Worm (Caenorhabditis elegans) whole organism, mixed stage, embryonic: ENCODE results near the gene jmjd-4.

Source experiments
- M03D4.4 ChIP-seq: sonication (generic microtip); optimal IDR thresholded peaks from 2 replicates; lab custom pipeline; 2017; ENCODE audit warnings: mild to moderate bottlenecking, missing genetic modification characterization, missing compliant biosample characterization
- bed-3 ChIP-seq: fragments of 200-800 bp; sonication (Bioruptor generic); optimal IDR thresholded peaks from 3 replicates; lab custom pipeline; 2018; ENCODE audit warnings: mild to moderate bottlenecking, missing genetic modification characterization, moderate library complexity, missing compliant biosample characterization
- blmp-1 ChIP-seq: fragments of 150-350 bp; optimal IDR thresholded peaks from 2 replicates; lab custom pipeline; 2014; ENCODE audit warnings: missing biosample characterization, missing genetic modification characterization
- ceh-43 ChIP-seq: fragments of 200-800 bp; sonication (Bioruptor generic); optimal IDR thresholded peaks from 2 replicates; lab custom pipeline; 2018; ENCODE audit warnings: mild to moderate bottlenecking, missing genetic modification characterization, moderate library complexity, missing compliant biosample characterization
- ceh-83 ChIP-seq: fragments of 200-800 bp; sonication (Bioruptor generic); optimal IDR thresholded peaks from 2 replicates; lab custom pipeline; 2018; ENCODE audit warnings: mild to moderate bottlenecking, missing genetic modification characterization, missing compliant biosample characterization
- ces-1 ChIP-seq: fragments of 150-350 bp; optimal IDR thresholded peaks from 2 replicates; lab custom pipeline; 2014; ENCODE audit warnings: missing biosample characterization, missing genetic modification reagents, missing genetic modification characterization
- cnd-1 ChIP-seq: fragments of 200-800 bp; sonication (Bioruptor generic); optimal IDR thresholded peaks from 2 replicates; lab custom pipeline; 2018; ENCODE audit warnings: mild to moderate bottlenecking, missing genetic modification characterization, missing compliant biosample characterization
- drap-1 ChIP-seq: fragments of 200-800 bp; sonication (Bioruptor generic); optimal IDR thresholded peaks from 3 replicates; lab custom pipeline; 2018; ENCODE audit warnings: mild to moderate bottlenecking, missing genetic modification characterization, missing compliant biosample characterization
- elt-1 ChIP-seq: sonication (generic microtip); optimal IDR thresholded peaks from 2 replicates; lab custom pipeline; 2017; ENCODE audit warnings: missing genetic modification characterization, mild to moderate bottlenecking, missing compliant biosample characterization, antibody characterized with exemption, moderate library complexity, borderline replicate concordance; ENCODE audit not compliant: insufficient read depth
- elt-3 ChIP-seq: fragments of 150-350 bp; optimal IDR thresholded peaks from 2 replicates; lab custom pipeline; 2014; ENCODE audit warnings: missing biosample characterization, missing genetic modification characterization
- flh-1 ChIP-seq: fragments of 200-800 bp; sonication (Bioruptor generic); optimal IDR thresholded peaks from 2 replicates; lab custom pipeline; 2018; ENCODE audit warnings: mild to moderate bottlenecking, missing genetic modification characterization, moderate library complexity, missing compliant biosample characterization
- ham-2 ChIP-seq: fragments of 200-800 bp; sonication (Bioruptor generic); optimal IDR thresholded peaks from 2 replicates; lab custom pipeline; 2018; ENCODE audit warnings: mild to moderate bottlenecking, missing genetic modification characterization, missing compliant biosample characterization
- hlh-1 ChIP-seq: fragments of 150-350 bp; optimal IDR thresholded peaks from 2 replicates; lab custom pipeline; 2014; ENCODE audit warnings: missing biosample characterization, missing genetic modification reagents, missing genetic modification characterization
- lin-32 ChIP-seq: fragments of 200-800 bp; sonication (Bioruptor generic); optimal IDR thresholded peaks from 2 replicates; lab custom pipeline; 2018; ENCODE audit warnings: mild to moderate bottlenecking, missing genetic modification characterization, missing compliant biosample characterization
- lsy-2 ChIP-seq: fragments of 150-350 bp; optimal IDR thresholded peaks from 2 replicates; lab custom pipeline; 2014; ENCODE audit warnings: missing biosample characterization, missing genetic modification characterization
- mep-1 ChIP-seq: fragments of 150-350 bp; optimal IDR thresholded peaks from 2 replicates; lab custom pipeline; 2017; ENCODE audit warnings: missing biosample characterization, missing genetic modification reagents, missing genetic modification characterization, inconsistent platforms
- mls-2 ChIP-seq: sonication (generic microtip); optimal IDR thresholded peaks from 2 replicates; lab custom pipeline; 2016; ENCODE audit warnings: mild to moderate bottlenecking, missing genetic modification characterization, moderate library complexity, missing compliant biosample characterization
- nhr-12 ChIP-seq: fragments of 150-350 bp; optimal IDR thresholded peaks from 2 replicates; lab custom pipeline; 2014; ENCODE audit warnings: missing biosample characterization, missing genetic modification characterization
- nhr-2 ChIP-seq: fragments of 150-350 bp; optimal IDR thresholded peaks from 2 replicates; lab custom pipeline; 2014; ENCODE audit warnings: missing biosample characterization, missing genetic modification characterization
- nhr-28 ChIP-seq: fragments of 150-350 bp; optimal IDR thresholded peaks from 2 replicates; lab custom pipeline; 2014; ENCODE audit warnings: missing biosample characterization, missing genetic modification characterization
- nhr-76 ChIP-seq: sonication (generic microtip); optimal IDR thresholded peaks from 2 replicates; lab custom pipeline; 2017; ENCODE audit warnings: missing biosample characterization, missing genetic modification characterization
- sem-2 ChIP-seq: fragments of 200-800 bp; sonication (Bioruptor generic); optimal IDR thresholded peaks from 2 replicates; lab custom pipeline; 2018; ENCODE audit warnings: mild to moderate bottlenecking, missing genetic modification characterization, missing compliant biosample characterization
- sptf-1 ChIP-seq: sonication (generic microtip); optimal IDR thresholded peaks from 2 replicates; lab custom pipeline; 2017; ENCODE audit warnings: mild to moderate bottlenecking, missing genetic modification characterization, moderate library complexity, missing compliant biosample characterization
- unc-62 ChIP-seq: fragments of 150-350 bp; optimal IDR thresholded peaks from 2 replicates; lab custom pipeline; 2014; ENCODE audit warnings: missing biosample characterization, missing genetic modification reagents, missing genetic modification characterization
- zip-8 ChIP-seq: fragments of 150-350 bp; optimal IDR thresholded peaks from 2 replicates; lab custom pipeline; 2014; ENCODE audit warnings: missing biosample characterization, missing genetic modification characterization

Gene jmjd-4

DNA sequence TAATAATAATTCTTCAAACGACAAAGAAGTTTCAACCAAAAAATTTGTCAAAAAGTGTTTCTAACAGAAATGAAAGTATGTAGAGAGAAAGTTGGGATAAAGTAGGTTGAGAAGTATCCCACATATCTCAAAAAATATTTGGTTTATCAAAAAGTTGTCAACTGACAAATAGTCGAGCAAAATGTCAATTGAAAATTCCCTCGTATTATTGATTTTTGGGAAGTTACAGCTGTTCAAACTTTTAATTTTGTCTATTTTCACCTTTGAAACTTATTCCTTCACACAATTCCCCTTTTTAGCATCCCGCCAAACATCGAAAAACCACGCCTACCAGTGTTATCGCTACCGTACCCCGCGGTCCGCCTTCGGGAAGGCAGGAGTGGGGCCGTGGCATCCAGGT lies 13.2 kb upstream of the jmjd-4 start, which contains the start of gene tbx-8:
tbx-8 (plus strand) TSS at position 301 of the 400 bp plus-strand sequence.
- TF ChIP-seq blmp-1 (tag; lab: Kevin White, UChicago) (no peak), bed-3 (GFP tag; lab: Kevin White, UChicago) (no peak), zip-8 (tag; lab: Kevin White, UChicago) (no peak), lsy-2 (no peak), ham-2 (GFP tag; lab: Kevin White, UChicago) (no peak), nhr-12 (tag; lab: Kevin White, UChicago) (no peak), M03D4.4 (tag; lab: Kevin White, UChicago) (no peak), hlh-1 (no peak), drap-1 (GFP tag; lab: Kevin White, UChicago) (no peak), lin-32 (no peak), ces-1 (GFP tag; lab: Kevin White, UChicago) (no peak)

DNA sequence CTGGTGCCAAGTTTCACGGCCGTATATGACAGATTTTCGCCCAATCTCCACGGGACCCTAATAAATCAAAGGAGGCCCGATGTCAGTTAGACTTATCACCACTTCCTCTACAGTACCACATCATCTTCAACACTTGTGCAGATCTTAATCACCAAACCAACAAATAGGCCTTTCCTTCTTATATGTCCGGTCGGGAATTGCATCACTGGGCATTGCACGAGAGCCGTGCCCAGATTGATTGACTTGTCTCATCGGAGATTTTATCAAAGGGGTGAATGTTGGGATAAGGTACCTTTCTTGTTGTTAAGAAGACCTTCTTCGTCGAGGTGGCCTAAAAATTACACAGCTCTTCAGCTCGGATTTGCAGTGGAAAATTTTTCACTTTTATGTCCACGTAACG lies 10.9 kb upstream of the jmjd-4 start:
- TF ChIP-seq elt-1 (tag; lab: Kevin White, UChicago) = peak; percentile 83
- TF ChIP-seq ces-1 (GFP tag; lab: Kevin White, UChicago) = no peak
- TF ChIP-seq nhr-2 (tag; lab: Kevin White, UChicago) = peak; percentile 5
- no peak for TF ChIP-seq ceh-83 (GFP tag; lab: Kevin White, UChicago)
- peak; percentile 63 for TF ChIP-seq unc-62 (GFP tag; lab: Kevin White, UChicago)

DNA sequence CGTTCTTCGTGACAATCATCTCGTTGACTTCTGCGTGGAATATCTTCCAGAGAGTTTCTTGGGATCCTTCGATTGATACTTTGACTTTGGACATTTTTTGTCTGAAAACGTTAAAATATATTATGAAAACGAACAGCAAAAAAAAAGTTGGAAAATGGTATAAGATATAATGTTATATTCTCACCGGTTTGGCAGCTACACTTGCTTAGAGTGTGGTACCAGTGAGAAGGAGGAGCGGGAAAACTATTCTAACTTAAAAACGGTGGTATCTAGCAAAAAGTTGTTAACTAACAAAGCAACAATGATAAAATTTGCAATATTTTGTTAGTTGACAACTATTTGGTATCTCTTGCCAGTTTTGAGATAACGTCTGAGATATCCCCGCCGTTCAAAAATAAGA lies 7.9 kb upstream of the jmjd-4 start, which contains the start of gene tbx-9:
tbx-9 (minus strand) TSS at position 101 of the 400 bp plus-strand sequence.
- TF ChIP-seq unc-62 (GFP tag; lab: Kevin White, UChicago) (no peak), lsy-2 (no peak), flh-1 (GFP tag; lab: Kevin White, UChicago) (no peak), sptf-1 (tag; lab: Kevin White, UChicago) (no peak), mep-1 (tag; lab: Kevin White, UChicago) (no peak), mls-2 (tag; lab: Kevin White, UChicago) (no peak), zip-8 (tag; lab: Kevin White, UChicago) (no peak), cnd-1 (tag; lab: Kevin White, UChicago) (no peak), ceh-43 (no peak), nhr-12 (tag; lab: Kevin White, UChicago) (no peak)

DNA sequence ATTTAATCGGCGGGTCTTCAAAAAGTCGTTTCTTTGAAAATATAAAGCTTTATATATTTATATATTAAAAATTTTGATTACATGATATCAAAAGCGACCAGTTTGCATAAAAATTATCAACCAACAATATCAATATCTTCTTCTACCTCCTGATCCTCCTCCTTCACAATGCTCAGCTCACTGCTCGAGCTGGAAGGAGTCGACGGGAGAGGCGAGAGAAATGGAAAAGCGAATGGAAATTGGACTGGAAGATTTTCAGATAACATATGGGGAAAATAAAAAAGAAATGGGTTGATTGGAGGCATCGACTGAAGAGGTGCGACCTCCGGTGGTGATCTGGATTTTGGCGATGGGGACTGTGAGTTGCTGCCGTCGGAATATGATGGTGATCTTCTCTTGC lies 6.1 kb upstream of the jmjd-4 start:
- TF ChIP-seq blmp-1 (tag; lab: Kevin White, UChicago) (no peak), flh-1 (GFP tag; lab: Kevin White, UChicago) (no peak), sptf-1 (tag; lab: Kevin White, UChicago) (no peak), elt-3 (tag; lab: Kevin White, UChicago) (no peak), ceh-83 (GFP tag; lab: Kevin White, UChicago) (no peak), zip-8 (tag; lab: Kevin White, UChicago) (no peak), nhr-76 (tag; lab: Kevin White, UChicago) (no peak), mls-2 (tag; lab: Kevin White, UChicago) (no peak)

DNA sequence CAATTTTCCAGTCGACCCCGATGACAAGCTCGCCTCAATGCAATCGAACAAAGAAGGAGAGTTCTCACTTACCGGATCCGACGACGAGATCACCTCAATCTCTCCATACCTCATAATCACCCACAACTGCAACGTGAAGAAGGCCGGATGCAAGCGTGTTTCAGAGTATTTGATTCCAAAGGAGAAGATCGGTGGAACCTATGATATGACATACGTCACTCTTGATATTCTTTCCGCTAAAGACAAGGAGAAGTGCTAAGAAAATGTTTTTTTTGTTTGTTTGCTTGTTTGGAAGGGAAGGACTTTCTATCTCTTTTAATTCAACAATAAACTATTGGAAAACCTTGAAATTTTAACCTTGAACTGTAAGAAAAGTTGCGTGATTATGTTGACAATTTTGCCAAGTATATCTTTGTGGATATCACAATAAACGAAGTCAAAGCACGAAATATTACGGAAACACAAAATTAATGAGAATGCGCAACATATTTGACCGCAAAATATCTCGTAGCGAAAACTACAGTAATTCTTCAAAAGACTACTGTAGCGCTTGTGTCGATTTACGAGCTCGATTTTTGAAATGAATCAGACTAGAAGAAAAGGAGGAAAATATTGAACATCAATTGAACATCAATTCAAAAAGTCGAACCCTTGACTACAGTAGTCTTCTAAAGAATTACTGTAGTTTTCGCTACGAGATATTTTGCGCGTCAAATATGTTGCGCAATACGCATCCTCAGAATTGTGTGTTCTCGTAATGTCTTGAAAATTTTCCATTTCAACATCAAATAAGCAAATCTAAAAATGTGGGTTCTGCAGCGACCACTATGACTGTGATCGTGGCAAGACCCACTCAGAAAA lies 5.4 kb upstream of the jmjd-4 start:
- TF ChIP-seq zip-8 (tag; lab: Kevin White, UChicago) (peak; percentile 89), sem-2 (GFP tag; lab: Kevin White, UChicago) (no peak)
- TF ChIP-seq, all 35 proteins: peak for 1

DNA sequence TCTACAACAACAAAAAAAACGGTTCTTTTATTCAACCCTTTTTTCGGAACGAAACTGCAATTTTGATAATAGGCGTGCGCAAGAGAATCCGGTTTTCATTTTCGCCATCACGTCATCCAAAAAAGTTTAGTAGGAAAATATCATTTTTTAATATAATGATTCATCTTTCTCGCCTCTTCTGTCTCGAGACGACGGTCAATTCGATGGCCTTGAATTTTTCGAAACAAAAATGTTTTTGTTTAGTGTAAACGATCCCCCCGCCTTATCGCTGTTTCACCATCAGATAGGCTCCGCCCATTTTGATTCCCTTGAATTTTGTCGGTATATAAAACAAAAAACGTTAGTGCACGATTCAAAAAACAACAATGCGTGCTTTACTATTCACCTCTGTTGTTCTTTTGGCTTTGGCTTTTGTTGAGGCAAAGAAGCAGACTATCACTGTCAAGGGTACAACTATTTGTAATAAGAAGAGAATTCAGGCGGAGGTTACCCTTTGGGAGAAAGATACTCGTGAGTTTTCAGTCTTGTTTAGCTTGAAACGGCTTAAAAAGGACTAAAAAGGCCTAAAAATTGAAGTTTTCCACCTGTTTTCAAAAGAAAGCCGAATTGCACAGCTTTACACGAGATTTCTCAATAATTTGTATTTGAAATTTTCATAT lies 3.8 kb upstream of the jmjd-4 start, which contains the start of gene ttr-15:
ttr-15 (plus strand) TSS at position 340 of the 659 bp plus-strand sequence.
- TF ChIP-seq unc-62 (GFP tag; lab: Kevin White, UChicago) (no peak), sem-2 (GFP tag; lab: Kevin White, UChicago) (no peak), elt-3 (tag; lab: Kevin White, UChicago) (no peak), nhr-28 (tag; lab: Kevin White, UChicago) (no peak)
